Worm (Caenorhabditis elegans): Measurements from ENCODE around the gene hint-3.

The hint-3 gene

DNA sequence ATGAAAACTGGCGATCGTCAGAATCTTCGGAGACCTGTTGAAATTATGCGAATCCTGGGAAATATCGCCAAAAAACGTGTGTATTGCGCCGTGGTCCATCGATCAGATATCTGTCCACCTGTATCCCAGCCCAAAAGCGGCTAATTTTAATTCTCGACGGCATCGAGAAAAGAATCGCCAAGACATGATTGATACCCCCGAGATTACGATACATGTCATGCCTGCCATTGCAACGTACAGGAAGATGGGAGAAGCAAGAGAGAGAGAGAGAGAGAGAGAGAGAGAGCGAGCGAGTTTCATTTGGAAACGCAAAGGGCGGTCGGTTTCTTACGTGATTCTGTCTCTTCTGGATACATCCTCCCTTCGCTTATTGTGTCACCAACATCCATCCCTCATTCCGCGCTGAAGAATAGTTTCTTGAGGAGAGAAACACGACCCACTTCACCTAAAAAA, 13.9 kb downstream of the hint-3 start, which contains the start of gene grl-10:
Gene grl-10, plus strand, starts transcription at position 403 of the 453 bp plus-strand sequence.
- TF ChIP-seq nhr-43 (tag; optimal IDR thresholded peaks at IDR 0.05; ENCODE audit: poor library complexity, severe bottlenecking) (peak; percentile 61), nfya-1 (tag; optimal IDR thresholded peaks at IDR 0.05; ENCODE audit: insufficient read depth) (no peak)

- TF ChIP-seq ama-1 (optimal IDR thresholded peaks at IDR 0.05) (peak; percentile 32), R02D3.7 (tag; optimal IDR thresholded peaks at IDR 0.05) (no peak), nhr-43 (tag; optimal IDR thresholded peaks at IDR 0.05; ENCODE audit: poor library complexity, severe bottlenecking) (peak; percentile 47), pqm-1 (tag; optimal IDR thresholded peaks at IDR 0.05) (no peak)
These were observed 15.0 kb downstream of the hint-3 start for ce11 chrV:7775226-7775625.

ce11 chrV:7776029-7776628, 15.9 kb downstream of the hint-3 start, which contains the start of the genes rpl-39 and rps-30:
Gene rpl-39, minus strand, starts transcription at chrV:7776079.
Gene rps-30, plus strand, starts transcription at chrV:7776578.
- TF ChIP-seq ceh-82 (tag; optimal IDR thresholded peaks at IDR 0.05) = peak; percentile 77
- peak; percentile 19 for TF ChIP-seq fkh-10 (GFP tag; optimal IDR thresholded peaks at IDR 0.05)
- peak; percentile 62 for TF ChIP-seq snpc-4 (tag; optimal IDR thresholded peaks at IDR 0.05)
- TF ChIP-seq hmg-11 (tag; optimal IDR thresholded peaks at IDR 0.05) = peak; percentile 89
- TF ChIP-seq mdl-1 (tag; optimal IDR thresholded peaks at IDR 0.05) = no peak
- TF ChIP-seq ceh-16 (tag; optimal IDR thresholded peaks at IDR 0.05) = no peak
- TF ChIP-seq unc-62 (GFP tag; optimal IDR thresholded peaks at IDR 0.05) = no peak
- TF ChIP-seq unc-39 (tag; optimal IDR thresholded peaks at IDR 0.05) = no peak
- TF ChIP-seq tbx-2 (tag; optimal IDR thresholded peaks at IDR 0.05) = peak; percentile 41
- TF ChIP-seq sea-2 (GFP tag; optimal IDR thresholded peaks at IDR 0.05) = no peak
- no peak for TF ChIP-seq ZK546.5 (tag; optimal IDR thresholded peaks at IDR 0.05)
- no peak for TF ChIP-seq nhr-76 (tag; optimal IDR thresholded peaks at IDR 0.05)
- TF ChIP-seq nhr-237 (tag; optimal IDR thresholded peaks at IDR 0.05) = no peak
- peak; percentile 91 for TF ChIP-seq R02D3.7 (tag; optimal IDR thresholded peaks at IDR 0.05)
- peak; percentile 54 for TF ChIP-seq nhr-77 (tag; optimal IDR thresholded peaks at IDR 0.05)
- TF ChIP-seq aly-2 (tag; optimal IDR thresholded peaks at IDR 0.05) = no peak
- TF ChIP-seq eor-1 (tag; optimal IDR thresholded peaks at IDR 0.05) = no peak
- TF ChIP-seq nhr-25 (tag; optimal IDR thresholded peaks at IDR 0.05) = peak; percentile 88
- no peak for TF ChIP-seq nhr-12 (tag; optimal IDR thresholded peaks at IDR 0.05)
- peak; percentile 91 for TF ChIP-seq lin-15B (tag; optimal IDR thresholded peaks at IDR 0.05)
- TF ChIP-seq elt-3 (tag; optimal IDR thresholded peaks at IDR 0.05) = peak in 1 of 3 experiments; percentile 77
- no peak for TF ChIP-seq mml-1 (tag; optimal IDR thresholded peaks at IDR 0.05)
- peak; percentile 93 for TF ChIP-seq lin-39 (tag; optimal IDR thresholded peaks at IDR 0.05)
- TF ChIP-seq zag-1 (tag; optimal IDR thresholded peaks at IDR 0.05) = no peak
- TF ChIP-seq jun-1 (tag; optimal IDR thresholded peaks at IDR 0.05) = peak; percentile 66
- TF ChIP-seq nhr-67 (tag; optimal IDR thresholded peaks at IDR 0.05) = no peak
- peak; percentile 92 for TF ChIP-seq nfya-1 (tag; optimal IDR thresholded peaks at IDR 0.05; ENCODE audit: insufficient read depth)
- peak; percentile 59 for TF ChIP-seq ama-1 (optimal IDR thresholded peaks at IDR 0.05)
- TF ChIP-seq egl-27 (tag; optimal IDR thresholded peaks at IDR 0.05) = no peak
- TF ChIP-seq nhr-23 (tag; optimal IDR thresholded peaks at IDR 0.05) = peak; percentile 88
- TF ChIP-seq ztf-4 (tag; optimal IDR thresholded peaks at IDR 0.05) = no peak
- TF ChIP-seq daf-12 (tag; optimal IDR thresholded peaks at IDR 0.05) = no peak
- no peak for TF ChIP-seq fkh-2 (tag; optimal IDR thresholded peaks at IDR 0.05)
- TF ChIP-seq nhr-11 (tag; optimal IDR thresholded peaks at IDR 0.05) = peak; percentile 53
- TF ChIP-seq nhr-43 (tag; optimal IDR thresholded peaks at IDR 0.05; ENCODE audit: poor library complexity, severe bottlenecking) = peak; percentile 49
- TF ChIP-seq lsy-12 (tag; optimal IDR thresholded peaks at IDR 0.05) = peak; percentile 70
- TF ChIP-seq elt-1 (tag; optimal IDR thresholded peaks at IDR 0.05) = peak; percentile 25
- TF ChIP-seq ztf-11 (tag; optimal IDR thresholded peaks at IDR 0.05) = no peak
- TF ChIP-seq fos-1 (tag; optimal IDR thresholded peaks at IDR 0.05) = no peak
- TF ChIP-seq ceh-9 (tag; optimal IDR thresholded peaks at IDR 0.05) = no peak
- TF ChIP-seq egl-5 (tag; optimal IDR thresholded peaks at IDR 0.05) = no peak
- TF ChIP-seq pha-4 (tag; optimal IDR thresholded peaks at IDR 0.05) = peak; percentile 94
- peak; percentile 69 for TF ChIP-seq pqm-1 (tag; optimal IDR thresholded peaks at IDR 0.05)
- TF ChIP-seq ceh-28 (tag; optimal IDR thresholded peaks at IDR 0.05) = peak; percentile 43
- TF ChIP-seq elt-2 (tag; optimal IDR thresholded peaks at IDR 0.05) = peak; percentile 65
- no peak for TF ChIP-seq nhr-28 (tag; optimal IDR thresholded peaks at IDR 0.05)
- peak; percentile 73 for TF ChIP-seq skn-1 (tag; optimal IDR thresholded peaks at IDR 0.05)
